Fruit fly (Drosophila melanogaster): Measurements from ENCODE around the gene CG17568.

DNA sequence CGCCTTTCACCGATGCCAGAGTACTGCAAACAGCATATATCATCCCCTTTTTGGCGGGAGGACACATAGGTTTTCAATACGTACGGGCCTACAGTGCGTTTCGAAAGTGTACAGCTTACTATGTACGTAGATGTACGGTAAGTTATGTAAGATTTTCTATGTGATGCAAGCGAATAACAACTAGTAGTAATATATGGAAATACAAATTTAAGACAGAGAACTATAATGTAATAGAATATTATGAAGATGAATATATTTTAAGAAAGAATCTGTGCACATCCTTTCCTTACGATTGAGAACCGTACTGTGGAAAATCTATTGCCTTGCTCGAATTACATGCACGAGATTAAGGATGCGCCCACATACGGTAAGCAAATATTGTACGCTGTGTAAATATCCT, 36.4 kb upstream of the CG17568 start:
- TF ChIP-seq EcR (GFP tag; optimal IDR thresholded peaks at IDR 0.05) (no peak), Snoo (tag; optimal IDR thresholded peaks at IDR 0.05) (no peak), Pif1A (GFP tag; optimal IDR thresholded peaks at IDR 0.05) (no peak), CG12605 (GFP tag; IDR thresholded peaks at IDR 0.05) (no peak), CG13204 (GFP tag; optimal IDR thresholded peaks at IDR 0.05) (no peak)
